Worm (Caenorhabditis elegans) whole organism, late embryonic: ENCODE results near the gene C29E4.11.

Source experiments
- C38D4.7 ChIP-seq: fragments of 200-800 bp; sonication (Bioruptor generic); optimal IDR thresholded peaks from 2 replicates; lab custom pipeline; 2018; ENCODE audit warnings: mild to moderate bottlenecking, missing genetic modification characterization, moderate library complexity, missing compliant biosample characterization
- ama-1 ChIP-seq: fragments of 150-350 bp; optimal IDR thresholded peaks from 2 replicates; lab custom pipeline; 2014
- ceh-14 ChIP-seq: sonication (generic microtip); optimal IDR thresholded peaks from 2 replicates; lab custom pipeline; 2016; ENCODE audit warnings: missing genotype, missing genetic modification characterization, missing compliant biosample characterization
- ceh-18 ChIP-seq: sonication (generic microtip); optimal IDR thresholded peaks from 2 replicates; lab custom pipeline; 2016; ENCODE audit warnings: missing genetic modification characterization, missing compliant biosample characterization
- ceh-19 ChIP-seq: fragments of 200-800 bp; sonication (Bioruptor generic); optimal IDR thresholded peaks from 2 replicates; lab custom pipeline; 2018; ENCODE audit warnings: mild to moderate bottlenecking, missing genetic modification characterization, missing compliant biosample characterization
- ceh-24 ChIP-seq: sonication (generic microtip); optimal IDR thresholded peaks from 2 replicates; lab custom pipeline; 2016; ENCODE audit warnings: mild to moderate bottlenecking, missing genetic modification characterization, missing compliant biosample characterization
- ceh-30 ChIP-seq: fragments of 150-350 bp; optimal IDR thresholded peaks from 2 replicates; lab custom pipeline; 2014; ENCODE audit warnings: missing biosample characterization, missing genetic modification characterization
- ceh-9 ChIP-seq: sonication (generic microtip); optimal IDR thresholded peaks from 2 replicates; lab custom pipeline; 2016; ENCODE audit warnings: mild to moderate bottlenecking, missing genetic modification characterization, inconsistent platforms, missing compliant biosample characterization
- che-1 ChIP-seq: sonication (generic microtip); optimal IDR thresholded peaks from 2 replicates; lab custom pipeline; 2016; ENCODE audit warnings: mild to moderate bottlenecking, missing genetic modification characterization, missing compliant biosample characterization
- elt-2 ChIP-seq: sonication (generic microtip); optimal IDR thresholded peaks from 2 replicates; lab custom pipeline; 2016; ENCODE audit warnings: missing genetic modification reagents, missing genetic modification characterization, missing compliant biosample characterization
- ets-4 ChIP-seq: sonication (generic microtip); optimal IDR thresholded peaks from 2 replicates; lab custom pipeline; 2016; ENCODE audit warnings: missing genetic modification characterization, missing compliant biosample characterization
- fax-1 ChIP-seq: sonication (generic microtip); optimal IDR thresholded peaks from 2 replicates; lab custom pipeline; 2016; ENCODE audit warnings: missing genotype, missing genetic modification characterization, missing compliant biosample characterization
- fkh-10 ChIP-seq: fragments of 150-350 bp; optimal IDR thresholded peaks from 2 replicates; lab custom pipeline; 2014; ENCODE audit warnings: missing biosample characterization, missing genetic modification reagents, missing genetic modification characterization
- gmeb-2 ChIP-seq: sonication (generic microtip); optimal IDR thresholded peaks from 2 replicates; lab custom pipeline; 2016; ENCODE audit warnings: missing genetic modification characterization, inconsistent platforms, missing compliant biosample characterization
- hlh-13 ChIP-seq: fragments of 200-800 bp; sonication (Bioruptor generic); optimal IDR thresholded peaks from 2 replicates; lab custom pipeline; 2018; ENCODE audit warnings: mild to moderate bottlenecking, missing genetic modification characterization, missing compliant biosample characterization
- hlh-15 ChIP-seq: sonication (generic microtip); optimal IDR thresholded peaks from 2 replicates; lab custom pipeline; 2016; ENCODE audit warnings: missing genetic modification characterization, missing compliant biosample characterization
- hlh-8 ChIP-seq: sonication (generic microtip); optimal IDR thresholded peaks from 2 replicates; lab custom pipeline; 2016; ENCODE audit warnings: missing genotype, missing genetic modification characterization, missing compliant biosample characterization
- lim-6 ChIP-seq: sonication (generic microtip); optimal IDR thresholded peaks from 2 replicates; lab custom pipeline; 2016; ENCODE audit warnings: missing genetic modification characterization, missing compliant biosample characterization
- lin-11 ChIP-seq: fragments of 200-800 bp; sonication (Bioruptor generic); optimal IDR thresholded peaks from 2 replicates; lab custom pipeline; 2018; ENCODE audit warnings: mild to moderate bottlenecking, missing genetic modification characterization, missing compliant biosample characterization
- madf-2 ChIP-seq: sonication (generic microtip); optimal IDR thresholded peaks from 2 replicates; lab custom pipeline; 2017; ENCODE audit warnings: missing genetic modification characterization, missing compliant biosample characterization
- mec-3 ChIP-seq: sonication (generic microtip); optimal IDR thresholded peaks from 2 replicates; lab custom pipeline; 2016; ENCODE audit warnings: borderline replicate concordance, missing genetic modification characterization, missing compliant biosample characterization
- nfya-1 ChIP-seq: sonication (generic microtip); optimal IDR thresholded peaks from 2 replicates; lab custom pipeline; 2017; ENCODE audit warnings: missing genetic modification characterization, mild to moderate bottlenecking, missing compliant biosample characterization, antibody characterized with exemption, moderate library complexity
- nhr-11 ChIP-seq: fragments of 150-350 bp; optimal IDR thresholded peaks from 2 replicates; lab custom pipeline; 2014; ENCODE audit warnings: missing biosample characterization, missing genetic modification characterization
- nhr-232 ChIP-seq: sonication (generic microtip); optimal IDR thresholded peaks from 2 replicates; lab custom pipeline; 2016; ENCODE audit warnings: missing genetic modification characterization, missing compliant biosample characterization
- odd-2 ChIP-seq: sonication (generic microtip); optimal IDR thresholded peaks from 2 replicates; lab custom pipeline; 2017; ENCODE audit warnings: antibody characterized with exemption, mild to moderate bottlenecking, missing genetic modification characterization, missing compliant biosample characterization
- pag-3 ChIP-seq: sonication (generic microtip); optimal IDR thresholded peaks from 2 replicates; lab custom pipeline; 2016; ENCODE audit warnings: missing compliant biosample characterization, missing genetic modification characterization, borderline replicate concordance
- pax-1 ChIP-seq: fragments of 150-350 bp; optimal IDR thresholded peaks from 2 replicates; lab custom pipeline; 2014; ENCODE audit warnings: missing biosample characterization, missing genetic modification characterization
- pha-2 ChIP-seq: sonication (generic microtip); optimal IDR thresholded peaks from 2 replicates; lab custom pipeline; 2017; ENCODE audit warnings: mild to moderate bottlenecking, missing genetic modification characterization, missing compliant biosample characterization
- pqm-1 ChIP-seq: sonication (generic microtip); optimal IDR thresholded peaks from 2 replicates; lab custom pipeline; 2016; ENCODE audit warnings: missing genetic modification characterization, missing compliant biosample characterization
- ref-2 ChIP-seq: sonication (generic microtip); optimal IDR thresholded peaks from 2 replicates; lab custom pipeline; 2016; ENCODE audit warnings: missing genetic modification characterization, missing compliant biosample characterization
- rnt-1 ChIP-seq: sonication (generic microtip); optimal IDR thresholded peaks from 2 replicates; lab custom pipeline; 2016; ENCODE audit warnings: missing genetic modification characterization, missing compliant biosample characterization
- sox-2 ChIP-seq: fragments of 200-800 bp; sonication (Bioruptor generic); IDR thresholded peaks from 2 replicates; pipeline ENCODE4 v1.3.6; 2022; ENCODE audit warnings: missing genetic modification reagents, missing genetic modification characterization, missing compliant biosample characterization
- syd-9 ChIP-seq: sonication (generic microtip); optimal IDR thresholded peaks from 2 replicates; lab custom pipeline; 2016; ENCODE audit warnings: mild to moderate bottlenecking, missing genetic modification characterization, moderate library complexity, missing compliant biosample characterization
- tbx-2 ChIP-seq: sonication (generic microtip); optimal IDR thresholded peaks from 2 replicates; lab custom pipeline; 2016; ENCODE audit warnings: missing genetic modification characterization, missing compliant biosample characterization
- tbx-7 ChIP-seq: sonication (generic microtip); optimal IDR thresholded peaks from 2 replicates; lab custom pipeline; 2016; ENCODE audit warnings: missing genotype, missing genetic modification characterization, missing compliant biosample characterization
- unc-42 ChIP-seq: sonication (generic microtip); optimal IDR thresholded peaks from 2 replicates; lab custom pipeline; 2016; ENCODE audit warnings: missing genotype, missing genetic modification characterization, missing compliant biosample characterization
- unc-86 ChIP-seq: sonication (generic microtip); optimal IDR thresholded peaks from 2 replicates; lab custom pipeline; 2016; ENCODE audit warnings: missing genetic modification characterization, missing compliant biosample characterization
- zip-5 ChIP-seq: sonication (generic microtip); optimal IDR thresholded peaks from 2 replicates; lab custom pipeline; 2016; ENCODE audit warnings: missing genetic modification characterization, missing compliant biosample characterization

Gene C29E4.11

DNA sequence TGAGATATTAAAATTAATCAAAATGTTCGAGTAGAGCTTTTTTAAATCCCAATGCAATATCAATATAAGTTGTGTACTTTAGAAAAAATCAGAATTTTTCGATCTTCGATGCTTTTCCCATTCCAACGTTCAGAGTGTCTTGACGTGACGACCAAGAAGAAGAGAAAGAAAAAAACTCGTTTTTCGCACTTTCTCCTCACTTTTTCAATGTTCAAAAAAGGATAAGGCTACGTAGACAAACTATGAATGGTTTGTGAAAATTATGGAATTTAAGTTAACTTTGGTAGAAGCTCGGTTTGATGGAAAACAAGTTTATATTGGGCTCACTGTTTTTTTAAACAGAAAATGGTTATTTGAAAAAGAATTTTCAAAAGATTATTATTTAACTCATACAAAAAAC is 10.2 kb downstream of the C29E4.11 start:
- TF ChIP-seq C38D4.7 = no peak
- TF ChIP-seq nhr-232 (tag; lab: Kevin White, UChicago) = no peak
- TF ChIP-seq ceh-19 (GFP tag; lab: Kevin White, UChicago) = no peak
- TF ChIP-seq madf-2 (tag; lab: Kevin White, UChicago) = no peak
- no peak for TF ChIP-seq odd-2
- TF ChIP-seq hlh-8 (tag; lab: Kevin White, UChicago) = no peak
- TF ChIP-seq pqm-1 (tag; lab: Kevin White, UChicago) = no peak
- TF ChIP-seq lim-6 = no peak
- TF ChIP-seq nhr-11 (tag; lab: Kevin White, UChicago) = no peak
- no peak for TF ChIP-seq fax-1 (tag; lab: Kevin White, UChicago)
- TF ChIP-seq lin-11 (tag; lab: Kevin White, UChicago) = no peak
- TF ChIP-seq hlh-13 (GFP tag; lab: Kevin White, UChicago) = no peak

DNA sequence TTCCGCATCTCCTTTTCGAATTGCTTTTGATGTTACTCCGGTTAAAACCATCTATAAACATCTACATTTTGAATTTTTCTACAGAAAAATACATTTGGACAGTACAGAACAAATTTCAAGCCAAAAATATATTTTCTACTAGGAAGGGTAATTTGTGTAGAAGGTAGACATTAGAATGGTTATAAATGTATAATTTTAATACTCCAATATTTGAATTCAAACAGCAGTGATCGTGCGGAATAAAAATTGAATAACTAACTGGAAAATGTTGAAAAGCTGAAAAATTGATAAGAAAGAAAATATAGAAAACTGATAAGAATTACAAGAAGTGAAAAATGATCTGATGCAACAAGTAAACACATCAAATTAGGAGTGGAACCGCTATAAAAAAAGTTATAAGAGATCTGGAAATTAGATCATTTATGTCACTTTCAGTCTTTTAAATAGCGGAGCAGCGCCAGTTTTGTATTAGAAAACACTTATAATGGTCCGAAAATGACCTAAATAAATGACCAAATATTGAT is 10.9 kb downstream of the C29E4.11 start, which contains the start of gene gsto-1:
Gene gsto-1 (minus strand): TSS at position 51 of the 524 bp plus-strand sequence.
- TF ChIP-seq ceh-18 (tag; lab: Kevin White, UChicago) (no peak), unc-86 (no peak), lim-6 (no peak), lin-11 (tag; lab: Kevin White, UChicago) (no peak), ceh-30 (tag; lab: Kevin White, UChicago) (no peak), unc-42 (no peak), nhr-232 (tag; lab: Kevin White, UChicago) (no peak), hlh-13 (GFP tag; lab: Kevin White, UChicago) (no peak), che-1 (tag; lab: Kevin White, UChicago) (no peak), rnt-1 (tag; lab: Kevin White, UChicago) (no peak), ceh-14 (tag; lab: Kevin White, UChicago) (no peak), pqm-1 (tag; lab: Kevin White, UChicago) (no peak), elt-2 (no peak), fkh-10 (GFP tag; lab: Kevin White, UChicago) (no peak), tbx-2 (no peak)

DNA sequence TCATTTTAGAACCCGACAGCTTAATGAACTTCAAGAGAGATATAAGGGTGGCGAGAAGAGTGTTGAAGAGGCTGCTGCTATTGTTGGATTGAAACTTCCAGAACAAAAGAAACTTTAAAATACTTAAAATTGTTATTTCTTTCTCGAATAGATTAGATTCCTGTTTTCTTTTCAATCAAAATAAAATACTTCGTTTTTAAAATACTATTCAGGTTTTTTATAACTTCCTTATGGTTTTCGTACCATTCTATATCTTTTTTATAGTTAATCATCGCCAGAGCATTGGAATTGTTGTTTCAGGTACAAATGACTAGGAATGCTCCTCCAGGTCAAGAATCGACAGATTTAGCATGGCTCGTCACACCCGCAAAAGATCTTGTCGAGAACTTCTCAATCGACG is 16.5 kb downstream of the C29E4.11 start, which contains the start of gene kle-2:
Gene kle-2 (plus strand): TSS at position 301 of the 400 bp plus-strand sequence.
- no peak for TF ChIP-seq pag-3 (tag; lab: Kevin White, UChicago)
- TF ChIP-seq hlh-8 (tag; lab: Kevin White, UChicago) = no peak
- no peak for TF ChIP-seq unc-86
- no peak for TF ChIP-seq ceh-24
- TF ChIP-seq tbx-7 (tag; lab: Kevin White, UChicago) = no peak

DNA sequence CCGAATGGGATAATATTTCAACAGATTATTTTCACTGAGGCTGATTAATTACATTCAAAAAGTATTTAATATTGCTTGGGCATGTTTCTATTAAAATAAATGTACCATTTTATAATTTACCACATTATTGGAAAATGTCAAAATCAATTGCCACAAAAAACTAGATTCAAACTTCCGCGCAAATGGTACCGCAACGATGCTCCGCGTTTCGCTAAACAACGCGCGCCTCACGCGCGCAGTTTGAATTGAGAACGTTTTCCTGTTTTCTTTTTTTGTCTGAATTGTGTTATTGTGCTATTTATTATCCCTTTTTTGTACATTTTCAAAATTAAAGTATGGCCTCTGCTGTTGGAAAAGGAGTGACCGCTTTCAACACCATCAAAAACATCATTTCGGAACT is 17.1 kb downstream of the C29E4.11 start, which contains the start of gene C29E4.12:
Gene C29E4.12 (plus strand): TSS at position 333 of the 400 bp plus-strand sequence.
- TF ChIP-seq ref-2 (tag; lab: Kevin White, UChicago) = no peak
- TF ChIP-seq pax-1 (tag; lab: Kevin White, UChicago) = no peak
- TF ChIP-seq fax-1 (tag; lab: Kevin White, UChicago) = no peak
- TF ChIP-seq nfya-1 (tag; lab: Kevin White, UChicago) = peak; percentile 56
- TF ChIP-seq fkh-10 (GFP tag; lab: Kevin White, UChicago) = no peak
- TF ChIP-seq mec-3 (tag; lab: Kevin White, UChicago) = no peak
- TF ChIP-seq sox-2 (GFP tag; lab: Robert Waterston, UW) = no peak
- no peak for TF ChIP-seq unc-86

DNA sequence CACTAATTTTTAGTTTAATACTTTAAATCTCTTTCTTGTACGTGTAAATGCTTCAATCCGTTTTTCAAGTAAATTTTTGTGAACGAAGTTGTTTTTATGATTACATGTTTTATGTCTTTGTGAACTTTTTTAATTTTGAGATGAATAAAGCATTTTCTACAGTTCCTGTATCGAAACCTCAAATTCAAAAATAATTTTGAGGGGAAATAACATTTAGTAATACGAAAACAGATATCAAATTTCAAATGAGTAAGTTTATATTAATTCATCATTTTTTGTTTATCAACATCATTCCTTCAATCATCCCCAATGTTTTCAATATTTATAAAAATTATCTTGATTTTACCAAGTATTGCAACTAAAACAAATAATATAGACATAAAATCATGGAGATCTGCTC is 20.4 kb downstream of the C29E4.11 start, which contains the start of gene C29E4.10:
Gene C29E4.10 (plus strand): TSS at position 301 of the 400 bp plus-strand sequence.
- TF ChIP-seq ama-1 (lab: Kevin White, UChicago) (no peak), pha-2 (tag; lab: Kevin White, UChicago) (no peak), gmeb-2 (no peak), ets-4 (tag; lab: Kevin White, UChicago) (no peak), hlh-13 (GFP tag; lab: Kevin White, UChicago) (no peak), syd-9 (tag; lab: Kevin White, UChicago) (no peak), ceh-9 (tag; lab: Kevin White, UChicago) (no peak), tbx-2 (no peak), zip-5 (no peak), nfya-1 (tag; lab: Kevin White, UChicago) (no peak), C38D4.7 (no peak), hlh-15 (tag; lab: Kevin White, UChicago) (no peak), fkh-10 (GFP tag; lab: Kevin White, UChicago) (no peak), mec-3 (tag; lab: Kevin White, UChicago) (no peak)
